Worm (Caenorhabditis elegans): ENCODE results near the gene thn-5.

DNA sequence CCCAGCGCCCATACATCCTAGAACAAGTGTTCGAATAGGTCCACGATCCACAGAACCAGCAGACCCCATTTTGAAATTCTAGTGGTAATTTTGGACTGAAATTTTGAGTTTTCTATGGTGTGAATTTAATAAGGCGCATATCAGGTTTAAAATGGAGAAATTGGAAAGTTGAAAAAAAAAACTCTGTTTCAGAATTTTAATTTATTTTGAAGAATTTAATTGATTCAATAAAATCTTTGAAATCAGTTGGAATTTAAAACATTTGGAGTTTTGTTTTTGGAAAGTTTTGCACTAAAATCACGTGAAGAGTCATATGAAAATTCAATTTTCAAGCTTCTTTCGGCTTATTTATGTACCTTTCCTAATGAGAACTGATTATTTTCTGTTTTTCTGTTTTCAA is 35.1 kb upstream of the thn-5 start, which contains the start of gene gpa-18:
- no peak for TF ChIP-seq elt-3 (tag; optimal IDR thresholded peaks at IDR 0.05)
- no peak for TF ChIP-seq nhr-23 (tag; optimal IDR thresholded peaks at IDR 0.05)
- no peak for TF ChIP-seq daf-12 (tag; optimal IDR thresholded peaks at IDR 0.05)
- TF ChIP-seq ztf-4 (tag; optimal IDR thresholded peaks at IDR 0.05): no peak
- no peak for TF ChIP-seq ZK546.5 (tag; optimal IDR thresholded peaks at IDR 0.05)
- no peak for TF ChIP-seq ama-1 (optimal IDR thresholded peaks at IDR 0.05)
- TF ChIP-seq skn-1 (tag; optimal IDR thresholded peaks at IDR 0.05): no peak
- no peak for TF ChIP-seq nhr-28 (tag; optimal IDR thresholded peaks at IDR 0.05)
- TF ChIP-seq mdl-1 (tag; optimal IDR thresholded peaks at IDR 0.05): no peak
- TF ChIP-seq ztf-11 (tag; optimal IDR thresholded peaks at IDR 0.05): no peak
- TF ChIP-seq nhr-76 (tag; optimal IDR thresholded peaks at IDR 0.05): no peak
